Worm (Caenorhabditis elegans): ENCODE measurements around the gene krr-1.

krr-1 gene

ce11 chrV:7199077-7199476 lies 31.9 kb upstream of the krr-1 start:
- no peak for TF ChIP-seq nhr-237 (tag; optimal IDR thresholded peaks at IDR 0.05)
- TF ChIP-seq peb-1 (tag; optimal IDR thresholded peaks at IDR 0.05): no peak

ce11 chrV:7199932-7200331 lies 31.1 kb upstream of the krr-1 start, which contains the start of gene F09G2.1:
F09G2.1 (plus strand) TSS chrV:7200232.
- TF ChIP-seq crh-2 (tag; optimal IDR thresholded peaks at IDR 0.05): no peak

- TF ChIP-seq ztf-11 (tag; optimal IDR thresholded peaks at IDR 0.05) (no peak), nhr-25 (tag; optimal IDR thresholded peaks at IDR 0.05) (no peak), ama-1 (optimal IDR thresholded peaks at IDR 0.05) (no peak), skn-1 (tag; optimal IDR thresholded peaks at IDR 0.05) (no peak)
Measured at ce11 chrV:7201353-7201752, 29.6 kb upstream of the krr-1 start.

ce11 chrV:7209001-7209400 lies 22.0 kb upstream of the krr-1 start:
- TF ChIP-seq elt-3 (tag; optimal IDR thresholded peaks at IDR 0.05): no peak

ce11 chrV:7214802-7215201 lies 16.2 kb upstream of the krr-1 start, which contains the start of gene soap-1:
soap-1 (minus strand) TSS chrV:7214902.
- TF ChIP-seq snpc-4 (tag; optimal IDR thresholded peaks at IDR 0.05): no peak

- TF ChIP-seq ztf-4 (tag; optimal IDR thresholded peaks at IDR 0.05) (no peak), lin-11 (tag; optimal IDR thresholded peaks at IDR 0.05) (no peak), unc-55 (GFP tag; optimal IDR thresholded peaks at IDR 0.05) (peak; percentile 47), aly-2 (tag; optimal IDR thresholded peaks at IDR 0.05) (no peak), nhr-21 (tag; optimal IDR thresholded peaks at IDR 0.05) (no peak), nhr-237 (tag; optimal IDR thresholded peaks at IDR 0.05) (no peak), ceh-16 (tag; optimal IDR thresholded peaks at IDR 0.05) (no peak), C34F6.9 (tag; optimal IDR thresholded peaks at IDR 0.05) (peak; percentile 12), nhr-10 (tag; optimal IDR thresholded peaks at IDR 0.05) (no peak), mdl-1 (tag; optimal IDR thresholded peaks at IDR 0.05) (no peak), lsy-2 (tag; optimal IDR thresholded peaks at IDR 0.05) (peak in 1 of 2 experiments; percentile 3), mab-5 (tag; optimal IDR thresholded peaks at IDR 0.05) (no peak), sma-3 (GFP tag; optimal IDR thresholded peaks at IDR 0.05) (no peak)
Measured at ce11 chrV:7216016-7216415, 15.0 kb upstream of the krr-1 start.

ce11 chrV:7218988-7219387 lies 12.0 kb upstream of the krr-1 start, which contains the start of gene C13F10.5:
C13F10.5 (minus strand) TSS chrV:7219088.
- TF ChIP-seq nhr-12 (tag; optimal IDR thresholded peaks at IDR 0.05): no peak

- TF ChIP-seq lsy-2 (tag; optimal IDR thresholded peaks at IDR 0.05) (peak in 1 of 2 experiments; percentile 19), unc-55 (GFP tag; optimal IDR thresholded peaks at IDR 0.05) (peak; percentile 19), R02D3.7 (tag; optimal IDR thresholded peaks at IDR 0.05) (no peak), fos-1 (tag; optimal IDR thresholded peaks at IDR 0.05) (peak; percentile 5), ZK546.5 (tag; optimal IDR thresholded peaks at IDR 0.05) (no peak), blmp-1 (tag; optimal IDR thresholded peaks at IDR 0.05; ENCODE audit: insufficient read depth) (no peak), F13H6.1 (tag; optimal IDR thresholded peaks at IDR 0.05) (no peak)
Measured at ce11 chrV:7220973-7221519, 9.9 kb upstream of the krr-1 start, which contains the start of the genes C13F10.8, C13F10.6 and kxd-1. C13F10.8 (minus strand) TSS chrV:7221023. C13F10.6 (minus strand) TSS chrV:7221039. kxd-1 (plus strand) TSS chrV:7221469.

- TF ChIP-seq ztf-11 (tag; optimal IDR thresholded peaks at IDR 0.05): no peak
- TF ChIP-seq C34F6.9 (tag; optimal IDR thresholded peaks at IDR 0.05): no peak
- TF ChIP-seq nhr-25 (tag; optimal IDR thresholded peaks at IDR 0.05): no peak
- no peak for TF ChIP-seq lin-11 (tag; optimal IDR thresholded peaks at IDR 0.05)
- TF ChIP-seq ama-1 (optimal IDR thresholded peaks at IDR 0.05): no peak
- TF ChIP-seq nhr-237 (tag; optimal IDR thresholded peaks at IDR 0.05): no peak
- TF ChIP-seq elt-1 (tag; optimal IDR thresholded peaks at IDR 0.05): no peak
- no peak for TF ChIP-seq zag-1 (tag; optimal IDR thresholded peaks at IDR 0.05)
- no peak for TF ChIP-seq R02D3.7 (tag; optimal IDR thresholded peaks at IDR 0.05)
Measured at ce11 chrV:7223152-7223551, 7.8 kb upstream of the krr-1 start, which contains the start of gene C13F10.7. C13F10.7 (minus strand) TSS chrV:7223252.

Data from whole organism, L2 larva.